Fruit fly (Drosophila melanogaster): ENCODE measurements around the gene CG3345.

Gene CG3345

dm6 chr2L:223867-224598 is 44.9 kb upstream of the CG3345 start:
- TF ChIP-seq Hnf4 (GFP tag; optimal IDR thresholded peaks at IDR 0.05): no peak
- TF ChIP-seq psq (GFP tag; optimal IDR thresholded peaks at IDR 0.05): peak; percentile 17

DNA sequence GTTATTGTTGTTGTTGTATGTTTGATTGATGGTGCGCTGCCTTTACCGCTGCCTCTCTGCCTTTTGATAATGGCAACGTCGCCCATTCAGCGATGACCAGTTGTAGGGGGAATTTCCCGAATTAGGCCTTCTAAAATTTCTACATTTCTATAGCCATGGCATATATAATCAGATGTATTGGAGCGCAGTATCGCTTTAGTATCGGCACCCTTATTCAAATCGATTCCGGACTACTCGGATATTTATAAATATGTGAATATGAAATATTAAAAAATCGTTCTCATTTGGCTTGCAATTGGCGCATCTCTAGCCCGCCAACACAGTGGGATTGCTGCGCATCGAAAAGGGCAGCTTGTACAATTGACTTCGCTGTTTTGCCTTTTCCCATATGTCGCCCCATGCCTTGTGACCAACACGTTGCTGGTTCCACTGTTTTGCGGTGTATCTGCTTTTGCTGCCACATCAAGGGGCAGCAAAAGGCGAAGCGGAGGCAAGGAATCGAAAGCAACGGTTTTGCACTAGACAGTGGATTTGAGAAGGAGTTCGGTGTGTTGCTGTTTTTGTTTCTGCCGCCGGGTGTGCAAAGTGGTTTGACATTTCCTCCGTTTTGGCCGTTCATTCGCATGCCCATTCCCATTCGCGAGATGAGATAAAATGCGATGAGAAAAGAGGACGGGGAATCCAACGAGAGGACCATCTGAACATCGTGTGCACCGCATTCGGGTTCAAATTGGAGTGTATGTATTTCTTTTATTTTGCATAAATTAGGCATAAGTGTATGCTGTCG is 44.1 kb upstream of the CG3345 start:
- TF ChIP-seq foxo (GFP tag; optimal IDR thresholded peaks at IDR 0.05) (peak in 1 of 2 experiments; percentile 92), Mio (GFP tag; optimal IDR thresholded peaks at IDR 0.05) (no peak), Dfd (GFP tag; optimal IDR thresholded peaks at IDR 0.05) (no peak), br (GFP tag; optimal IDR thresholded peaks at IDR 0.05) (peak; percentile 87), CG9705 (GFP tag; optimal IDR thresholded peaks at IDR 0.05) (peak; percentile 71), sv (GFP tag; optimal IDR thresholded peaks at IDR 0.05) (peak; percentile 47), pan (optimal IDR thresholded peaks at IDR 0.05) (no peak), CG32264 (GFP tag; optimal IDR thresholded peaks at IDR 0.05) (peak; percentile 30), Myc (optimal IDR thresholded peaks at IDR 0.05) (peak; percentile 57), h (GFP tag; optimal IDR thresholded peaks at IDR 0.05) (peak; percentile 90), dsf (GFP tag; optimal IDR thresholded peaks at IDR 0.05; ENCODE audit: borderline replicate concordance) (no peak), Jra (GFP tag; optimal IDR thresholded peaks at IDR 0.05) (peak; percentile 53), OdsH (GFP tag; optimal IDR thresholded peaks at IDR 0.05) (peak; percentile 84), Dif (GFP tag; optimal IDR thresholded peaks at IDR 0.05; ENCODE audit: partially characterized antibody) (peak; percentile 34), dmrt93B (GFP tag; optimal IDR thresholded peaks at IDR 0.05) (peak; percentile 58), Rel (GFP tag; optimal IDR thresholded peaks at IDR 0.05) (no peak), Rel (tag; optimal IDR thresholded peaks at IDR 0.05) (peak; percentile 88), tai (GFP tag; optimal IDR thresholded peaks at IDR 0.05) (peak; percentile 52), fru (GFP tag; optimal IDR thresholded peaks at IDR 0.05) (peak; percentile 92), woc (GFP tag; optimal IDR thresholded peaks at IDR 0.05) (peak; percentile 96), Abd-B (GFP tag; optimal IDR thresholded peaks at IDR 0.05) (no peak), brk (GFP tag; optimal IDR thresholded peaks at IDR 0.05) (peak; percentile 62), dl (GFP tag; optimal IDR thresholded peaks at IDR 0.05; ENCODE audit: insufficient read depth in 1 of 2, partially characterized antibody in 2 of 2) (no peak), lola (GFP tag; optimal IDR thresholded peaks at IDR 0.05) (no peak), rgr (GFP tag; optimal IDR thresholded peaks at IDR 0.05) (peak; percentile 86), GATAd (GFP tag; optimal IDR thresholded peaks at IDR 0.05) (no peak), jim (GFP tag; optimal IDR thresholded peaks at IDR 0.05) (no peak), ey (GFP tag; optimal IDR thresholded peaks at IDR 0.05) (peak; percentile 87), Hr83 (GFP tag; optimal IDR thresholded peaks at IDR 0.05; ENCODE audit: poor library complexity, severe bottlenecking) (peak; percentile 47), Sp1 (GFP tag; optimal IDR thresholded peaks at IDR 0.05) (peak; percentile 87), Hnf4 (GFP tag; optimal IDR thresholded peaks at IDR 0.05) (peak; percentile 79), sage (GFP tag; optimal IDR thresholded peaks at IDR 0.05) (peak; percentile 73), HLH106 (tag; optimal IDR thresholded peaks at IDR 0.05) (peak; percentile 87), psq (GFP tag; optimal IDR thresholded peaks at IDR 0.05) (peak; percentile 94)

- TF ChIP-seq Dfd (GFP tag; optimal IDR thresholded peaks at IDR 0.05): no peak
- no peak for TF ChIP-seq br (GFP tag; optimal IDR thresholded peaks at IDR 0.05)
- no peak for TF ChIP-seq rgr (GFP tag; optimal IDR thresholded peaks at IDR 0.05)
- TF ChIP-seq psq (GFP tag; optimal IDR thresholded peaks at IDR 0.05): no peak
- no peak for TF ChIP-seq foxo (GFP tag; optimal IDR thresholded peaks at IDR 0.05)
- no peak for TF ChIP-seq Hr83 (GFP tag; optimal IDR thresholded peaks at IDR 0.05; ENCODE audit: poor library complexity, severe bottlenecking)
- TF ChIP-seq sage (GFP tag; optimal IDR thresholded peaks at IDR 0.05): no peak
- TF ChIP-seq Dif (GFP tag; optimal IDR thresholded peaks at IDR 0.05; ENCODE audit: partially characterized antibody): no peak
- TF ChIP-seq h (GFP tag; optimal IDR thresholded peaks at IDR 0.05): no peak
- no peak for TF ChIP-seq Vsx2 (GFP tag; optimal IDR thresholded peaks at IDR 0.05; ENCODE audit: partially characterized antibody)
Measured at dm6 chr2L:225386-225682, 43.6 kb upstream of the CG3345 start.

Data from whole organism, wandering third instar larva.